Worm (Caenorhabditis elegans) whole organism, midembryonic: ENCODE data around the gene dmsr-10.

Source experiments
- T22C8.4 ChIP-seq: fragments of 200-800 bp; sonication (Bioruptor generic); IDR thresholded peaks from 2 replicates; pipeline ENCODE4 v1.3.6; 2022; ENCODE audit warnings: missing genetic modification characterization, missing compliant biosample characterization
- cog-1 ChIP-seq: sonication (generic microtip); optimal IDR thresholded peaks from 2 replicates; lab custom pipeline; 2016; ENCODE audit warnings: missing genetic modification characterization, missing compliant biosample characterization
- flt-1 ChIP-seq: fragments of 200-800 bp; sonication (Bioruptor generic); IDR thresholded peaks from 2 replicates; pipeline ENCODE4 v1.3.6; 2022; ENCODE audit warnings: missing genetic modification characterization, missing compliant biosample characterization
- klf-2 ChIP-seq: fragments of 200-800 bp; sonication (Bioruptor generic); conservative IDR thresholded peaks from 2 replicates; pipeline ENCODE4 v1.3.6; 2022; ENCODE audit warnings: missing genetic modification reagents, missing genetic modification characterization, missing compliant biosample characterization
- med-1 ChIP-seq: sonication (generic microtip); optimal IDR thresholded peaks from 2 replicates; lab custom pipeline; 2017; ENCODE audit warnings: missing genetic modification characterization, mild to moderate bottlenecking, missing compliant biosample characterization, antibody characterized with exemption, missing genetic modification reagents; ENCODE audit not compliant: insufficient read depth
- ref-1 ChIP-seq: fragments of 200-800 bp; sonication (Bioruptor generic); conservative IDR thresholded peaks from 2 replicates; pipeline ENCODE4 v1.3.6; 2022; ENCODE audit warnings: missing genetic modification reagents, missing genetic modification characterization, missing compliant biosample characterization
- tab-1 ChIP-seq: fragments of 200-800 bp; sonication (Bioruptor generic); IDR thresholded peaks from 2 replicates; pipeline ENCODE4 v1.3.6; 2022; ENCODE audit warnings: missing genetic modification characterization, missing compliant biosample characterization
- ztf-23 ChIP-seq: fragments of 200-800 bp; sonication (Bioruptor generic); IDR thresholded peaks from 2 replicates; pipeline ENCODE4 v1.3.6; 2022; ENCODE audit warnings: missing genetic modification reagents, missing genetic modification characterization, missing compliant biosample characterization
- ztf-29 ChIP-seq: fragments of 200-800 bp; sonication (Bioruptor generic); IDR thresholded peaks from 2 replicates; pipeline ENCODE4 v1.3.6; 2022; ENCODE audit warnings: missing genetic modification reagents, missing genetic modification characterization, missing compliant biosample characterization

The dmsr-10 gene

DNA sequence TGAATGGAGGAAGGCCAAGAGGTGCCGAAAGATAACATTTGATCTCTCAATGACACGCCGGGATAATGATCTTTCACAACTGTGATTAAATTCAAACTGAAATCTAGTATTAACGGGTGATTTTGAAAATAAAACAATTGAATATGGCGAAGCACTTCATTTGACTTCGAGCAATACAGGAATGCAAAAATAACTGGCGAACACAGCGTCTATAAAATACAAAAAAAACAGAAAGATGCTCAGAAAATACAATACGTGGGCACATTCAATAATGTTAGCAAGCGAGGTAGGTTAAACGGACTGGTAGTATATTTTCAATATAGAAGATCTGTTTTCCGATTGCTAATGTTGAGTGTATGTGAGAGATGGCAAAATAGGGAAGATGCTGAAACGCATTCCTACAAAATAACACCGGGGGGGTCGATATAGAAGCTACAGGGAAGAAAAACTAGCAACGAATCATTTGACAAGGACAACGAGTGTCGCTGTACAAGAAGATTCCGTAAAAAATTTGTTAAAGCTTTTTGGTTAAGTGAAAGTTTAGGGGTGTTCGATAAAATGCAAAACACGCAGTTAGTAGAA lies 18.6 kb downstream of the dmsr-10 start:
- TF ChIP-seq T22C8.4 (GFP tag; lab: Robert Waterston, UW) (no peak), med-1 (GFP tag; lab: Kevin White, UChicago) (no peak), ztf-23 (GFP tag; lab: Robert Waterston, UW) (no peak), ref-1 (GFP tag; lab: Robert Waterston, UW) (no peak), klf-2 (GFP tag; lab: Robert Waterston, UW) (no peak), flt-1 (GFP tag; lab: Robert Waterston, UW) (no peak), ztf-29 (GFP tag; lab: Robert Waterston, UW) (no peak), tab-1 (GFP tag; lab: Robert Waterston, UW) (no peak), cog-1 (tag; lab: Kevin White, UChicago) (no peak)

DNA sequence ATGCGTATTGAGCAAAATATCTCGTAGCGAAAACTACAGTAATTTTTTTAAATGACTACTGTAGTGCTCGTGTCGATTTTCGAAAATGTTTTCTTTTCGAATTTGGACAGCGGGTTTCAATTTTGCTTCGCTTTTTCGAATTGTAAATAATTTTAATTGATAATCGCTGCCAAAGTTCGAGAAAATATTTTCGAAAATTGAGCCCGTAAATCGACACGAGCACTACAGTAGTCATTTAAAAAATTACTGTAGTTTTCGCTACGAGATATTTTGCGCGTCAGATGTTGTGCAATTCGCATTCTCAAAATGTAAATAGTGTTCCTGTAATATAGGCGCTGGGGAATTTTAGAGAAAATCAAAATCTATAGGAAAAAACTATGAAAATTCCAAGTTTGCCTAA lies 19.5 kb downstream of the dmsr-10 start:
- no peak for TF ChIP-seq med-1 (GFP tag; lab: Kevin White, UChicago)
- TF ChIP-seq ztf-23 (GFP tag; lab: Robert Waterston, UW) = no peak
- no peak for TF ChIP-seq cog-1 (tag; lab: Kevin White, UChicago)
- no peak for TF ChIP-seq ztf-29 (GFP tag; lab: Robert Waterston, UW)
- TF ChIP-seq klf-2 (GFP tag; lab: Robert Waterston, UW) = no peak
- no peak for TF ChIP-seq T22C8.4 (GFP tag; lab: Robert Waterston, UW)

DNA sequence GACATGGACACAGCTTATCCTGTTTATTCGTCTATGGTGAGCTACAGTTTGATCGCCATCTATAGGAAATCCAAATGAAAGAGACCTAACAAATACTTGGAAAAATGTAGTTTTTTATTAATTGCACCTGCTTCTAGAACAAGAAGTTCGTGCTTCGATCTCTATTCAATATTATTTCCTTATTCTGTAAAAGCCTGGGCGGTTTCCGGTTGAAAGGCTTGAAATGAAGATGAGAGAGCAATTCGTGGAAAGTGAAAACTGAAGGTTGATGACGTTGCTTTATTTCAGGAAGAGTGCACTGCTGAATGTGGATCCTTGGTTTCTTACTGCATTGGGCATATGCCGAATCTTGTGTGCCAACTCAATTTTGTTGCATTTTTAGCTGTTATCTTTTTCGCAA lies 21.1 kb downstream of the dmsr-10 start:
- no peak for TF ChIP-seq T22C8.4 (GFP tag; lab: Robert Waterston, UW)
- TF ChIP-seq klf-2 (GFP tag; lab: Robert Waterston, UW) = no peak

DNA sequence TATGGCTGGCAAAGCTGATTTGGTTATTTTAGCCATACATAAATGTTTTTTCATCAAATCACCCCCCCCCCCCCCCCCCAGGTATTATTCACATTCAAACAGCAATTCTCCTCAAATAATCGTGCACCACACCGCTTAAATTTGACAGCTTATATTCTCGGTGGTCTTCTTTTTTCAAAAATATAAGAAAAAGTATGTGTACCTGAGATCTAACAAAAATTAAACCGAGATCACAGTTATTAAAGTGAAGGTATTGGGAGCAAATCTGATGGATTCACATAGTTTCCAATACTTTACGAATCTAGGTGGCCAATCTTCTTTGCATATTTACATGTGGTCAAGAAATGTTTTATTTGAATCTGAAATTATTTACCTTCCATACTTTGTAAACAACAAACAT lies 21.6 kb downstream of the dmsr-10 start, which contains the start of gene ZC404.15:
ZC404.15 (plus strand) TSS at position 301 of the 400 bp plus-strand sequence.
- TF ChIP-seq tab-1 (GFP tag; lab: Robert Waterston, UW) = no peak
- no peak for TF ChIP-seq ztf-23 (GFP tag; lab: Robert Waterston, UW)
- no peak for TF ChIP-seq ztf-29 (GFP tag; lab: Robert Waterston, UW)
- TF ChIP-seq cog-1 (tag; lab: Kevin White, UChicago) = no peak
- TF ChIP-seq ref-1 (GFP tag; lab: Robert Waterston, UW) = no peak
- no peak for TF ChIP-seq med-1 (GFP tag; lab: Kevin White, UChicago)
- TF ChIP-seq flt-1 (GFP tag; lab: Robert Waterston, UW) = no peak
- no peak for TF ChIP-seq klf-2 (GFP tag; lab: Robert Waterston, UW)
- no peak for TF ChIP-seq T22C8.4 (GFP tag; lab: Robert Waterston, UW)

DNA sequence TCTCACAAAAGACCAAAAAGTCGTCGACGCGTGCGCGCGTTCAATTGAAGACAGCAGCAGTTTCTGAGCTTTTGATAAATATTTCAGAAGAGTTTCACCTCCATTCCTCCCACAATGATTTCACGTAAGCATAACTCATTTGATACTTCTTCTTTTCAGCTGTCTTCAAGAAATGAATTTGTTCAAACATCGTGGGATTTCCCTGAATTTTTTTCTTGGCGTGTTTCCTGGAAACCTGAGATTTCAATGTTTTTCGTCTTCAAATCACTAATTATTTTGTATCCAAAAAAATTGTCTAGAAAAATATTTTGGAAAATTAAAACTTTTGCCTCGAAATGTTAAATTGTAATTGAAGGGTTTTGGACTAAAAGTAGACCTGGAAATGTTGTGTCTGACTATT lies 23.3 kb downstream of the dmsr-10 start:
- TF ChIP-seq med-1 (GFP tag; lab: Kevin White, UChicago) (no peak), ztf-29 (GFP tag; lab: Robert Waterston, UW) (no peak), tab-1 (GFP tag; lab: Robert Waterston, UW) (no peak), T22C8.4 (GFP tag; lab: Robert Waterston, UW) (no peak), ztf-23 (GFP tag; lab: Robert Waterston, UW) (no peak), flt-1 (GFP tag; lab: Robert Waterston, UW) (no peak), cog-1 (tag; lab: Kevin White, UChicago) (no peak), klf-2 (GFP tag; lab: Robert Waterston, UW) (no peak), ref-1 (GFP tag; lab: Robert Waterston, UW) (no peak)

DNA sequence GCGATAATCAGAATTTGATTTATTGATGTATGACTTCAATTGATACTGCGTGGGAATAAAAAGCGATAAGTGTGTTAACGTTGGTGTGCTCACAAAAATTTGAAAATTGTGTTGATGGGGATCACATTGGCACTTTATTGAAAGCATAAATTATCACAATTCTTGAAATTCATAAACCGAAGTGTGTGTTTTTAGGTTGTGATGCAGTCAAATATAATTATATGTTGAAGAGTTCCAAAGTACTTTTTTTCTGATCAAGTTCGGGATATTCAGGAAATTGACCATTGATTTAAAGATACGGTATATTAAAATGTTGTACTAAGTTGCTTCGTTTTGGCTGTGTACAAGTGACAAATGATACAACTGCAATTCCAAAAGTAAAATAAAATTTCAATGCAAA lies 26.0 kb downstream of the dmsr-10 start, which contains the start of gene srh-28:
srh-28 (minus strand) TSS at position 101 of the 400 bp plus-strand sequence.
- TF ChIP-seq cog-1 (tag; lab: Kevin White, UChicago) (no peak), ref-1 (GFP tag; lab: Robert Waterston, UW) (no peak), ztf-29 (GFP tag; lab: Robert Waterston, UW) (no peak)

DNA sequence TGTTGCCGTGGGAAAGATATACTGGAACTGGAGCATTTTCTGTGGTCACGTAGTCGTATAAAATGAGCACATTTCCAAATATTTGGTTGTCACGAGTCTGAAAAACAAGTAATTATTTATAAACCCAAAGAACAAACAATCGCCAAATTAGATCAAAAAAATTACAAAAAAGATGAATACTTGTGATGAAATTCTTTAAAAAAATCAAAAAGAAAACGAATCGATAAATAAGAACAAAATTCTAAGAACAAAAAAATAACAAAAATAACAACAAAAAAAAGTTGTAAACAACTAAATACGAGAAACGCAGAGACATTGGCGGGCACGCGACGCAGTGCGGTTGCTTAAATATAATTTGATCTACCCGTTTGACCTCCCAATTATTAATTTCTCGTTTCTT lies 28.0 kb downstream of the dmsr-10 start, which contains the start of gene ZC404.16:
ZC404.16 (minus strand) TSS at position 101 of the 400 bp plus-strand sequence.
- no peak for TF ChIP-seq ref-1 (GFP tag; lab: Robert Waterston, UW)
- TF ChIP-seq ztf-29 (GFP tag; lab: Robert Waterston, UW) = no peak
- no peak for TF ChIP-seq klf-2 (GFP tag; lab: Robert Waterston, UW)
- TF ChIP-seq tab-1 (GFP tag; lab: Robert Waterston, UW) = no peak

DNA sequence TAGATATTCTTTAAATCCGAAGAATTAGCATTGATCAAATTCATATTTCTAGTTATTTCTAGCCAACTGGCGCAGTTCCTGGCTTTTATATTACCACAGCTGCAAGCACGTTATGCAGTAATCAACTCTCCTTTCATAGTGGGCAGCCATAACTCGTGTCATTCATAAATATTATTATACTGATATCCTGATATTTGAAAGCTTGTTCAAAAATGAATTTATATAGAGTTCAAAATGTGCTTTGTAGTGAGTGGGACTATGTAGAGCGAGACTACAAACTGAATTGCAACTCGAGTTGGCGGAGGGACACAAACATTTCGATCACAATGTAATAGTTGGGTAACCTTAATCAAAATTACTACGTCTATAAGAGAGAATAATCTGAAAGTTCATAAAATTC lies 30.1 kb downstream of the dmsr-10 start, which contains the start of gene srh-30:
srh-30 (minus strand) TSS at position 101 of the 400 bp plus-strand sequence.
- no peak for TF ChIP-seq ref-1 (GFP tag; lab: Robert Waterston, UW)
- TF ChIP-seq med-1 (GFP tag; lab: Kevin White, UChicago) = no peak
- TF ChIP-seq ztf-23 (GFP tag; lab: Robert Waterston, UW) = no peak
- no peak for TF ChIP-seq tab-1 (GFP tag; lab: Robert Waterston, UW)
- no peak for TF ChIP-seq klf-2 (GFP tag; lab: Robert Waterston, UW)
- no peak for TF ChIP-seq cog-1 (tag; lab: Kevin White, UChicago)
- no peak for TF ChIP-seq ztf-29 (GFP tag; lab: Robert Waterston, UW)
- TF ChIP-seq flt-1 (GFP tag; lab: Robert Waterston, UW) = no peak
- no peak for TF ChIP-seq T22C8.4 (GFP tag; lab: Robert Waterston, UW)

DNA sequence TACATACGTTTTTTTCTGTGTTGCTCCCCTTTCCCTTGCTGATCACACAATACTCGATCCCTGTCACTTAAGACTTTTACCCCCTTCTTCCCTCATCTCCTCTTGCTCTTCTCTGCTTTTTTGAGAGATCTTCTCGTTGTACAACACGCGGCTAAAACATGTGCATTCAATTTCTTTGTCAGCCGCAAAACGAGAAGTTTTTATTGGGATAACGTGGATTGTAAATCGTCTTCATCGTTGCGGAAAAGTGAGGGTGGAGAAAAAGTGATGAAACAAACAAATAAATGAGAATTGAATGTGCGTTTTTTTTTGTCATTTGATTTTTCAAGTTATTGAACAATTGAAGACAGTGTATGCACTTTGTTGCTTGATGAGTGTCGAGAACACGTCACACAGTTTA lies 32.3 kb downstream of the dmsr-10 start:
- TF ChIP-seq flt-1 (GFP tag; lab: Robert Waterston, UW) (no peak), T22C8.4 (GFP tag; lab: Robert Waterston, UW) (no peak), ref-1 (GFP tag; lab: Robert Waterston, UW) (no peak), ztf-29 (GFP tag; lab: Robert Waterston, UW) (no peak), cog-1 (tag; lab: Kevin White, UChicago) (no peak), med-1 (GFP tag; lab: Kevin White, UChicago) (no peak), tab-1 (GFP tag; lab: Robert Waterston, UW) (no peak), ztf-23 (GFP tag; lab: Robert Waterston, UW) (no peak), klf-2 (GFP tag; lab: Robert Waterston, UW) (no peak)
